Fruit fly (Drosophila melanogaster) whole organism, embryonic: Measurements from ENCODE around the gene CG13088.
A peak's percentile ranks its signal among the peaks of the same experiment; 100 is the strongest.

Experiments
- Adf1 ChIP-seq: fragments of 200-800 bp; sonication (Bioruptor generic); IDR thresholded peaks from 2 replicates; pipeline ENCODE4 v1.3.6; 2022; ENCODE audit warnings: missing biosample characterization, missing genetic modification characterization
- Antp ChIP-seq: fragments of 200-800 bp; sonication (Bioruptor generic); optimal IDR thresholded peaks from 3 replicates; lab custom pipeline; 2016; ENCODE audit warnings: missing biosample characterization, missing genetic modification characterization
- CG10209 ChIP-seq: fragments of 200-800 bp; sonication (Bioruptor generic); optimal IDR thresholded peaks from 3 replicates; lab custom pipeline; 2017; ENCODE audit warnings: missing biosample characterization, mild to moderate bottlenecking, missing genetic modification characterization, missing genetic modification reagents
- CG12744 ChIP-seq: fragments of 200-800 bp; sonication (Bioruptor generic); optimal IDR thresholded peaks from 2 replicates; lab custom pipeline; 2016; ENCODE audit warnings: missing biosample characterization, missing genetic modification characterization
- CG12769 ChIP-seq: fragments of 200-800 bp; sonication (Bioruptor generic); optimal IDR thresholded peaks from 2 replicates; lab custom pipeline; 2019; ENCODE audit warnings: missing biosample characterization, mild to moderate bottlenecking, missing genetic modification characterization, moderate library complexity
- CG13296 ChIP-seq: fragments of 200-800 bp; sonication (Bioruptor generic); optimal IDR thresholded peaks from 3 replicates; lab custom pipeline; 2018; ENCODE audit warnings: missing biosample characterization, mild to moderate bottlenecking, missing genetic modification characterization
- CG13775 ChIP-seq: fragments of 200-800 bp; sonication (Bioruptor generic); optimal IDR thresholded peaks from 3 replicates; lab custom pipeline; 2017; ENCODE audit warnings: missing biosample characterization, mild to moderate bottlenecking, missing genetic modification characterization
- CG14441 ChIP-seq: fragments of 200-800 bp; sonication (Bioruptor generic); IDR thresholded peaks from 2 replicates; pipeline ENCODE4 v1.3.6; 2022; ENCODE audit warnings: missing biosample characterization, missing genetic modification characterization
- CG1602 ChIP-seq: fragments of 200-800 bp; sonication (Bioruptor generic); optimal IDR thresholded peaks from 3 replicates; lab custom pipeline; 2016; ENCODE audit warnings: missing biosample characterization, missing genetic modification characterization
- CG17186 ChIP-seq: fragments of 200-800 bp; sonication (Bioruptor generic); optimal IDR thresholded peaks from 3 replicates; lab custom pipeline; 2017; ENCODE audit warnings: missing biosample characterization, missing genetic modification reagents, missing genetic modification characterization
- CG17361 ChIP-seq: fragments of 200-800 bp; sonication (Bioruptor generic); IDR thresholded peaks from 3 replicates; pipeline ENCODE4 v1.3.6; 2022; ENCODE audit warnings: missing biosample characterization, missing genetic modification characterization
- CG3163 ChIP-seq: fragments of 200-800 bp; sonication (Bioruptor generic); optimal IDR thresholded peaks from 3 replicates; lab custom pipeline; 2016; ENCODE audit warnings: missing biosample characterization, missing genetic modification characterization
- CG32767 ChIP-seq: fragments of 200-800 bp; sonication (Bioruptor generic); IDR thresholded peaks from 2 replicates; pipeline ENCODE4 v1.3.6; 2022; ENCODE audit warnings: missing biosample characterization, missing genetic modification characterization
- CG4854 ChIP-seq: fragments of 200-800 bp; sonication (Bioruptor generic); optimal IDR thresholded peaks from 2 replicates; lab custom pipeline; 2016; ENCODE audit warnings: missing biosample characterization, missing genetic modification characterization, inconsistent platforms
- CG7271 ChIP-seq: fragments of 200-800 bp; sonication (Bioruptor generic); optimal IDR thresholded peaks from 2 replicates; lab custom pipeline; 2018; ENCODE audit warnings: missing biosample characterization, mild to moderate bottlenecking, missing genetic modification characterization, moderate library complexity
- CG9727 ChIP-seq: fragments of 200-800 bp; sonication (Bioruptor generic); optimal IDR thresholded peaks from 3 replicates; lab custom pipeline; 2017; ENCODE audit warnings: missing biosample characterization, mild to moderate bottlenecking, missing genetic modification characterization
- CoRest ChIP-seq: fragments of 200-800 bp; sonication (Bioruptor generic); optimal IDR thresholded peaks from 3 replicates; lab custom pipeline; 2018; ENCODE audit warnings: missing biosample characterization, mild to moderate bottlenecking, missing genetic modification characterization, moderate library complexity
- Dbx ChIP-seq: fragments of 200-800 bp; sonication (Bioruptor generic); IDR thresholded peaks from 3 replicates; pipeline ENCODE4 v1.3.6; 2022; ENCODE audit warnings: missing biosample characterization, missing genetic modification characterization
- Dref ChIP-seq: fragments of 200-800 bp; sonication (Bioruptor generic); IDR thresholded peaks from 2 replicates; pipeline ENCODE4 v1.3.6; 2022; ENCODE audit warnings: missing biosample characterization, missing genetic modification characterization
- E2f2 ChIP-seq: fragments of 200-800 bp; sonication (Bioruptor generic); IDR thresholded peaks from 2 replicates; pipeline ENCODE4 v1.3.6; 2022; ENCODE audit warnings: missing biosample characterization, missing genetic modification characterization
- Eip74EF ChIP-seq, 2 experiments: fragments of 200-800 bp in 1 of 2; fragments of >200 bp in 1 of 2; sonication (Bioruptor generic) in 1 of 2; optimal IDR thresholded peaks; 2 replicates each; lab custom pipeline; 2017 to 2019; ENCODE audit warnings: missing biosample characterization in 2 of 2, missing genetic modification characterization in 2 of 2, mild to moderate bottlenecking in 1 of 2, moderate library complexity in 1 of 2
- Ets97D ChIP-seq: fragments of 200-800 bp; sonication (Bioruptor generic); optimal IDR thresholded peaks from 3 replicates; lab custom pipeline; 2016; ENCODE audit warnings: missing biosample characterization, missing genetic modification characterization
- Fer1 ChIP-seq: fragments of 200-800 bp; sonication (Bioruptor generic); optimal IDR thresholded peaks from 2 replicates; lab custom pipeline; 2017; ENCODE audit warnings: missing biosample characterization, mild to moderate bottlenecking, missing genetic modification characterization
- HLHmδ ChIP-seq: fragments of 200-800 bp; sonication (Bioruptor generic); optimal IDR thresholded peaks from 2 replicates; lab custom pipeline; 2018; ENCODE audit warnings: missing biosample characterization, mild to moderate bottlenecking, missing genetic modification characterization, moderate library complexity
- Hey ChIP-seq: fragments of 200-800 bp; sonication (Bioruptor generic); optimal IDR thresholded peaks from 3 replicates; lab custom pipeline; 2018; ENCODE audit warnings: missing biosample characterization, mild to moderate bottlenecking, missing genetic modification characterization
- Hr3 ChIP-seq: fragments of 200-800 bp; sonication (Bioruptor generic); optimal IDR thresholded peaks from 3 replicates; lab custom pipeline; 2016; ENCODE audit warnings: missing biosample characterization, missing genetic modification characterization
- Hr78 ChIP-seq, 2 experiments: fragments of 200-800 bp in 1 of 2; fragments of >200 bp in 1 of 2; sonication (Bioruptor generic) in 1 of 2; optimal IDR thresholded peaks; 2 replicates each; lab custom pipeline; 2017 to 2019; ENCODE audit warnings: missing biosample characterization in 2 of 2, missing genetic modification characterization in 2 of 2, mild to moderate bottlenecking in 1 of 2, moderate library complexity in 1 of 2
- Myb ChIP-seq: fragments of 200-800 bp; sonication (Bioruptor generic); optimal IDR thresholded peaks from 2 replicates; lab custom pipeline; 2016; ENCODE audit warnings: missing biosample characterization, missing genetic modification characterization
- NC2α ChIP-seq: fragments of 200-800 bp; sonication (Bioruptor generic); optimal IDR thresholded peaks from 2 replicates; lab custom pipeline; 2016; ENCODE audit warnings: missing biosample characterization, missing genetic modification characterization
- Nf-YB ChIP-seq: fragments of 200-800 bp; sonication (Bioruptor generic); optimal IDR thresholded peaks from 3 replicates; lab custom pipeline; 2019; ENCODE audit warnings: missing biosample characterization, mild to moderate bottlenecking, missing genetic modification characterization, moderate library complexity
- Opbp ChIP-seq: fragments of 200-800 bp; sonication (Bioruptor generic); IDR thresholded peaks from 3 replicates; pipeline ENCODE4 v1.3.6; 2022; ENCODE audit warnings: missing biosample characterization, missing genetic modification characterization; ENCODE audit not compliant: partially characterized antibody
- Optix ChIP-seq: fragments of 200-800 bp; sonication (Bioruptor generic); IDR thresholded peaks from 3 replicates; pipeline ENCODE4 v1.3.6; 2022; ENCODE audit warnings: missing biosample characterization, missing genetic modification characterization
- ase ChIP-seq: fragments of 200-800 bp; sonication (Bioruptor generic); IDR thresholded peaks from 3 replicates; pipeline ENCODE4 v1.3.6; 2022; ENCODE audit warnings: missing biosample characterization, missing genetic modification characterization
- cg ChIP-seq: fragments of 200-800 bp; sonication (Bioruptor generic); optimal IDR thresholded peaks from 3 replicates; lab custom pipeline; 2019; ENCODE audit warnings: missing biosample characterization, mild to moderate bottlenecking, missing genetic modification characterization, moderate library complexity
- chn ChIP-seq: fragments of 200-800 bp; sonication (Bioruptor generic); optimal IDR thresholded peaks from 2 replicates; lab custom pipeline; 2016; ENCODE audit warnings: missing biosample characterization, missing genetic modification characterization
- croc ChIP-seq: fragments of 200-800 bp; sonication (Bioruptor generic); conservative IDR thresholded peaks from 3 replicates; pipeline ENCODE4 v1.3.6; 2022; ENCODE audit warnings: missing biosample characterization, missing genetic modification characterization
- fd102C ChIP-seq: fragments of 200-800 bp; sonication (Bioruptor generic); optimal IDR thresholded peaks from 2 replicates; lab custom pipeline; 2018; ENCODE audit warnings: missing biosample characterization, mild to moderate bottlenecking, missing genetic modification characterization, moderate library complexity
- fd64A ChIP-seq: fragments of 200-800 bp; sonication (Bioruptor generic); optimal IDR thresholded peaks from 3 replicates; lab custom pipeline; 2018; ENCODE audit warnings: missing biosample characterization, mild to moderate bottlenecking, missing genetic modification characterization
- gcm2 ChIP-seq: fragments of 200-800 bp; sonication (Bioruptor generic); optimal IDR thresholded peaks from 2 replicates; lab custom pipeline; 2016; ENCODE audit warnings: missing biosample characterization, missing genetic modification characterization
- grn ChIP-seq: fragments of 200-800 bp; sonication (Bioruptor generic); optimal IDR thresholded peaks from 3 replicates; lab custom pipeline; 2017; ENCODE audit warnings: missing biosample characterization, missing genetic modification characterization
- ind ChIP-seq: fragments of 200-800 bp; sonication (Bioruptor generic); optimal IDR thresholded peaks from 3 replicates; lab custom pipeline; 2016; ENCODE audit warnings: missing biosample characterization, missing genetic modification characterization
- lov ChIP-seq, 2 experiments: fragments of 200-800 bp in 1 of 2; fragments of >200 bp in 1 of 2; sonication (Bioruptor generic) in 1 of 2; IDR thresholded peaks in 1 of 2; optimal IDR thresholded peaks in 1 of 2; 2 replicates in 1 of 2; 3 replicates in 1 of 2; pipeline versions ENCODE4 v1.3.6 to Lab custom; 2017 to 2022; ENCODE audit warnings: missing biosample characterization in 1 of 2, missing genetic modification characterization in 1 of 2
- nau ChIP-seq: fragments of 200-800 bp; sonication (Bioruptor generic); optimal IDR thresholded peaks from 3 replicates; lab custom pipeline; 2017; ENCODE audit warnings: missing biosample characterization, mild to moderate bottlenecking, missing genetic modification characterization, missing genetic modification reagents
- sc ChIP-seq, 3 experiments: fragments of >200 bp in 2 of 3; fragments of 200-800 bp in 1 of 3; sonication (Bioruptor generic) in 1 of 3; optimal IDR thresholded peaks; 2 replicates in 2 of 3; 3 replicates in 1 of 3; lab custom pipeline; 2017; ENCODE audit warnings: mild to moderate bottlenecking in 1 of 3, missing biosample characterization in 1 of 3, missing genetic modification characterization in 1 of 3, missing genetic modification reagents in 1 of 3
- sim ChIP-seq: fragments of 200-800 bp; sonication (Bioruptor generic); IDR thresholded peaks from 2 replicates; pipeline ENCODE4 v1.3.6; 2022; ENCODE audit warnings: missing biosample characterization, missing genetic modification characterization
- sr ChIP-seq: fragments of 200-800 bp; sonication (Bioruptor generic); IDR thresholded peaks from 3 replicates; pipeline ENCODE4 v1.3.6; 2022; ENCODE audit warnings: missing biosample characterization, missing genetic modification characterization
- ssp ChIP-seq: fragments of 200-800 bp; sonication (Bioruptor generic); IDR thresholded peaks from 2 replicates; pipeline ENCODE4 v1.3.6; 2022; ENCODE audit warnings: missing biosample characterization, missing genetic modification characterization
- tio ChIP-seq: fragments of 200-800 bp; sonication (Bioruptor generic); optimal IDR thresholded peaks from 2 replicates; lab custom pipeline; 2017; ENCODE audit warnings: missing biosample characterization, missing genetic modification characterization, inconsistent platforms
- trh ChIP-seq: fragments of 200-800 bp; sonication (Bioruptor generic); optimal IDR thresholded peaks from 2 replicates; lab custom pipeline; 2016; ENCODE audit warnings: missing biosample characterization, missing genetic modification characterization
- vvl ChIP-seq: fragments of 200-800 bp; sonication (Bioruptor generic); IDR thresholded peaks from 2 replicates; pipeline ENCODE4 v1.3.6; 2022; ENCODE audit warnings: missing biosample characterization, missing genetic modification characterization

The CG13088 gene

DNA sequence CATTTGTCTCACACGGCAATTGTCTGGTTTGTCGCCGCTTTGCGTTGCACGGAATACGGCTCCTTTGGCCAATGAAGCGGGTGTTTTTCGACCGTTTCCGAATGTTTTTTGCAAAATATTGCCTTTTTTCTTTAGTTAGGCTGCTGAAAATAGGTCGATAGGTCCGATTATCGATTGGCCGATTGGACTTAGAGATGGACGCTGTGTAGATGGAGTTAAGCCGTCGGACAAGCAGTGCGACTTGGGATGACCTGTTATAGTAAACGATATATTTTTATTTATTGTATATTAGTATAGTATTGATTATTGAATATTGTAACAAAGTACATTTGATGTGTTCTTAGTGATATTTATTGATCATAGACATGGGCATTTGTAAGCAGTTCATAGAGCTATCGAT, 39.5 kb downstream of the CG13088 start, which contains the start of the genes lmgA and lmgB (continued):
- TF ChIP-seq NC2α (GFP tag; lab: Kevin White, UChicago) (no peak), Fer1 (GFP tag; lab: Kevin White, UChicago) (no peak), CG17361 (peak; percentile 51; the same call in 1 of the 3 replicates), CoRest (tag; lab: Kevin White, UChicago) (peak; percentile 50), cg (GFP tag; lab: Kevin White, UChicago) (no peak), CG10209 (GFP tag; lab: Kevin White, UChicago) (no peak), trh (GFP tag; lab: Kevin White, UChicago) (peak; percentile 20), fd64A (GFP tag; lab: Kevin White, UChicago) (no peak), CG17186 (GFP tag; lab: Kevin White, UChicago) (no peak), grn (GFP tag; lab: Kevin White, UChicago) (no peak), ssp (no peak), gcm2 (GFP tag; lab: Kevin White, UChicago) (no peak), Dbx (GFP tag; lab: Robert Waterston, UW) (peak; percentile 46; the same call in 1 of the 3 replicates), Hey (no peak), ind (GFP tag; lab: Kevin White, UChicago) (peak; percentile 62), CG1602 (GFP tag; lab: Kevin White, UChicago) (peak; percentile 42), ase (GFP tag; lab: Robert Waterston, UW) (no peak), nau (GFP tag; lab: Kevin White, UChicago) (no peak), CG13775 (GFP tag; lab: Kevin White, UChicago) (peak; percentile 40), CG32767 (GFP tag; lab: Robert Waterston, UW) (no peak), chn (GFP tag; lab: Kevin White, UChicago) (peak; percentile 36), CG9727 (GFP tag; lab: Kevin White, UChicago) (peak; percentile 14), Hr3 (peak; percentile 95), Dref (GFP tag; lab: Robert Waterston, UW) (peak; percentile 97), CG4854 (GFP tag; lab: Kevin White, UChicago) (no peak), fd102C (GFP tag; lab: Kevin White, UChicago) (no peak), sr (GFP tag; lab: Robert Waterston, UW) (no peak), Myb (peak; percentile 11), tio (GFP tag; lab: Kevin White, UChicago) (no peak), Ets97D (GFP tag; lab: Kevin White, UChicago) (no peak), sim (GFP tag; lab: Robert Waterston, UW) (no peak), CG7271 (tag; lab: Kevin White, UChicago) (no peak), Nf-YB (GFP tag; lab: Kevin White, UChicago) (no peak), croc (GFP tag; lab: Robert Waterston, UW) (no peak), CG14441 (GFP tag; lab: Robert Waterston, UW) (peak; percentile 35; the same call in 1 of the 2 replicates), CG12744 (GFP tag; lab: Kevin White, UChicago) (no peak), Eip74EF (GFP tag; optimal IDR thresholded peaks at IDR 0.05; lab: Kevin White, UChicago) (no peak), HLHmδ (GFP tag; lab: Kevin White, UChicago) (no peak), Optix (GFP tag; lab: Robert Waterston, UW) (no peak), Adf1 (no peak), vvl (GFP tag; lab: Robert Waterston, UW) (peak; percentile 41; the same call in 1 of the 2 replicates), CG13296 (GFP tag; lab: Kevin White, UChicago) (no peak), lov (optimal IDR thresholded peaks at IDR 0.05; lab: Kevin White, UChicago) (no peak), lov (GFP tag; IDR thresholded peaks at IDR 0.05; lab: Robert Waterston, UW) (no peak), Antp (GFP tag; lab: Kevin White, UChicago) (no peak), Hr78 (GFP tag; optimal IDR thresholded peaks at IDR 0.05; lab: Kevin White, UChicago) (no peak), Opbp (GFP tag; lab: Robert Waterston, UW) (peak; percentile 88), CG3163 (GFP tag; lab: Kevin White, UChicago) (no peak), sc (optimal IDR thresholded peaks at IDR 0.05; lab: Kevin White, UChicago) (no peak), sc (GFP tag; optimal IDR thresholded peaks at IDR 0.05; lab: Kevin White, UChicago) (no peak), E2f2 (GFP tag; lab: Robert Waterston, UW) (peak; percentile 91), CG12769 (tag; lab: Kevin White, UChicago) (no peak)
